Fruit fly (Drosophila melanogaster) whole organism: ENCODE results near the gene dsd.

Experiments used
- CG8478 ChIP-seq: fragments of >200 bp; optimal IDR thresholded peaks from 2 replicates; lab custom pipeline; 2018; ENCODE audit warnings: inconsistent platforms
- Dll ChIP-seq: fragments of >200 bp; optimal IDR thresholded peaks from 2 replicates; lab custom pipeline; 2017
- EcR ChIP-seq, 2 experiments: fragments of >200 bp; optimal IDR thresholded peaks; 2 replicates each; lab custom pipeline; 2017; ENCODE audit warnings: missing biosample characterization in 2 of 2, missing genetic modification characterization in 2 of 2, missing genetic modification reagents in 2 of 2
- pan ChIP-seq: fragments of >200 bp; optimal IDR thresholded peaks from 2 replicates; lab custom pipeline; 2017
- psq ChIP-seq: fragments of >200 bp; optimal IDR thresholded peaks from 2 replicates; lab custom pipeline; 2017
- usp ChIP-seq: fragments of >200 bp; optimal IDR thresholded peaks from 2 replicates; lab custom pipeline; 2017; ENCODE audit warnings: missing biosample characterization, missing genetic modification characterization, mixed read lengths

Gene dsd

DNA sequence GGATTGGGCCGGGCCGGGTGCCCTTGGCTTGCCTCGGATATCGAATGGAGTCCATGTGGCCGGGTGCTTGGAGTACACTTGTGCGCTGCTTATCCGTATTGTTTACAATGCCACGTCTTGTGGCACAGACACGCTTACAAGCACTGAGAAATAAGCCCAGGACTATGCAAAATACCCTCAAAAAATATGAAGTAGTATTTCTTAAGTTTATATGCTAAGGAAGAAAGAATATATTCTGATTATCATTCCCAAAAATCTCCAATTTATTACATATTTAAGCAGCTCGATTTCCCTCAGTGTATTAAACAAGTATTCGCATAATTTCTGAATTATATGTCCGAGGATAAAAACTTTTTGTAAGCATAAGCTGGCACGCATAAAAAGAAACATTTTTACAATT is 14.7 kb upstream of the dsd start:
- no peak for TF ChIP-seq CG8478
- no peak for TF ChIP-seq usp
- TF ChIP-seq psq: no peak
- TF ChIP-seq pan: no peak
- no peak for TF ChIP-seq EcR (GFP tag; optimal IDR thresholded peaks at IDR 0.05; lab: Kevin White, UChicago)
- no peak for TF ChIP-seq Dll

DNA sequence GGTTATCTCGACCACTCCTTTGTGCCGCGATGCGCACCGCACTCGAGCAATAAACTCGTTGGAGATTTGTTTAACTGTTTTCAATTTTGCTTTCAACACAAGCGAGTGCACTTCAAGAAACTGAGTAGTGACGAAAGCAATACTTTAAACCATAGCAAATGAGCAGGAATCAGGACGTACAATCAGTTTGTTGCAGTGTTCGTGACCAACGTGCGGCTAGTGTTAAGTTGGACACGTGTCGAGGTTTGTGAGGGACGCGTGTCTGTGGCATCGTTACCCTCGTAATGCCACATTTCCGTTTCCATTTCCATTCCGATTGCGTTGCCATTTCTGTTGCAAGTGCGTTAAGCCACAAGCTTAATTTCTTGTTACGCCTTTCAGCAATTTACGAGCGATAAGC is 9.3 kb upstream of the dsd start:
- TF ChIP-seq pan (no peak), CG8478 (no peak), psq (no peak), Dll (no peak), usp (no peak), EcR (GFP tag; optimal IDR thresholded peaks at IDR 0.05; lab: Kevin White, UChicago) (no peak)

DNA sequence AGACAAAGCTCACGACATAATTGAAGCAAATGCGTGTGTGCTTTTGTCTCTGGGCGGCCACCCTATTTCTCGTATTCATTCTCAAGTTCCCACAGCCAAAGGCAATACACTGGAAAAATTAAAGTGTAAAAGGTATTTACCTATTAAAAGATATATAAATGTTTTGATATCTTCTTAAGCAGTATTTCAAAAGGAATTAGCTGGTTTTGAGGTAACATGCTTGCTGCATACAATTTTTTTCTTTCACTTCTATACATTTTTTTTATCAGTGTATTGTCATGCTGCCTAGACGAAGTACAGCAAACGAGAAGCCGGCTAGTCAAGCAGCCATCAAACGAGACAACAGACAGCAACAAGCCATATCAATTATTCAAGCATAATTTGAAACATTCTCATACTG is 6.6 kb upstream of the dsd start:
- no peak for TF ChIP-seq pan
- TF ChIP-seq EcR (GFP tag; optimal IDR thresholded peaks at IDR 0.05; lab: Kevin White, UChicago): no peak

DNA sequence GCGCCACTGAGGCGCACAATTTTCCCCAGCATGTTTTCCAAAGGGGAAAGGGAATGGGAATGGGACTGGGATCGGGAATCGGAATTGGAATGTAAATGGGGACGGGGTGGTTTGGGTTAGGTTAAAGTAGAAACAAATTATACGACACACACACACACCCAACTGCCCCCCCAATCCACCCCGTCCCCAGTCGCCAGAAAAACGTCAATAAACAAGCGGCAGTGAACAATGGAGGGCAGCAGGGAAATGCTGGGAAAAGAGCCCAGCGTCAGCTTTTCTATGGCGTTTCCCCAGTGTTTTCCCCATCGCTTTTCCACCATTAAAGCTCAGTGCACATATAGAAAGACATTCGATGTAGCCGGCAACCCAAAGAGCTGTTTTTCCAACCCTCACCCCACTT is 3.4 kb upstream of the dsd start:
- no peak for TF ChIP-seq Dll
- TF ChIP-seq EcR (GFP tag; optimal IDR thresholded peaks at IDR 0.05; lab: Kevin White, UChicago): no peak
- TF ChIP-seq CG8478: no peak
- TF ChIP-seq usp: no peak
- TF ChIP-seq pan: no peak
- no peak for TF ChIP-seq psq

DNA sequence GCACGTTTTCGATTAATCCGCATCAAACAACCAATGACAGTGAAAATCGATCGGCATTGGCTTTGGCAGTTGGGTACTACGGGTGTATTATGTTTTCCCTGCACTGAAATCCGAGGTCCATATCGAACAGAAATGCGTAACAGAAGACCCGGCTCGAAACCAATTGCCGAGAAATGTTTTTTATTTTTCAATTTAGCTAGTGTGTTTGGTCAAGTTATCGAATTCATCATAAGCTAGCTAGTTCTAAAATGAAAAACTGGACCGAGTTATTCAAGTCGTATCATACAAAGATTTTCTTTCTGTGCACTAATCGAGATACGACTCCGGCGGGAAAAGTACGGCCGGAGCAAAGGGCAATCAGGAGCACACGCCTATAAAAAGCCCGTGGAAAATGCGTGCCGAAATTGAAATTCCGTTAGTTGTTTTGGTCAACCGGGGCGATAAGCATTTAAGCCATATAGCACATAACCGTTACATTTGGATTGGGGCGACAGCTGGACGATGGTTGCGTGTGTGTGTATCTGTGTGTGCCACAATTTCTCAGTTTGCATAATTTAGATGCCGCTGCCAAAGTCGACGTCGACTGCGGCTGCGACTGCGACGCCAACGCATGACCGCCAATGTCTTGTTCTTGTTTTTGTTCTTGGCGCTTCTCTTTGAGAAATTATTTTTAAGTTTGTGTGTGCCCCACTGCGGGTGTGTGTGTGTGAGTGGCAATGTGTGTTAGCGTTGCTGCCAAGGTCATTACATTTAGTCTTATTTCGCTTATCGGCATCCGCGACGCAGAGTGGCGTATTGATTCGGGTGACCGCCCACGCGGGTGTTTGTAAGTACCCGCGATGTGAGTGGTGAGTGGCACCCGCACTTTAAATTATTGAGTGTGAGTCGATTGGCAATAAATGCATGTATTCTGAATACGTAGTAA is 2.2 kb upstream of the dsd start:
- no peak for TF ChIP-seq CG8478
- no peak for TF ChIP-seq pan
- no peak for TF ChIP-seq Dll
- TF ChIP-seq psq: no peak
- TF ChIP-seq EcR (GFP tag; optimal IDR thresholded peaks at IDR 0.05; lab: Kevin White, UChicago): no peak
- no peak for TF ChIP-seq usp

DNA sequence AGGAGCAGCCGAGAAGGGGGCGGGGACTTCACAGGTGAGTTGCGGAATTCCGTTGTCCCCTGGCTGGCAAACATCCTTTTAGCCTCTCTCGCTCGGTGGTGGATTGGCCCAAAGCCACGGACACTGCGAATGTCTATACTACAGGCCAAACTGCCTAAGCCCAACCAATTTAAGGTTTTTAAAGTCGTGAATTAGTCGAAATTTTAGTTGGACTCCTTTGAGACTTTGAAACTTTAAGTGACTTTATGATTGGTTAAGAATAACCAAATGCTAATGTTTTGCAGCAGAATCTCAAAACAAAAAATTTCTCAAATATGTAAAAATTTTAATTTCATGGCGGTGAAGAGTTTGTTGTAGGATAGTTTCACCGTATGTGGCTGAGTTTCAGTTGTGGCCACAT is 1.3 kb upstream of the dsd start:
- TF ChIP-seq psq: no peak

DNA sequence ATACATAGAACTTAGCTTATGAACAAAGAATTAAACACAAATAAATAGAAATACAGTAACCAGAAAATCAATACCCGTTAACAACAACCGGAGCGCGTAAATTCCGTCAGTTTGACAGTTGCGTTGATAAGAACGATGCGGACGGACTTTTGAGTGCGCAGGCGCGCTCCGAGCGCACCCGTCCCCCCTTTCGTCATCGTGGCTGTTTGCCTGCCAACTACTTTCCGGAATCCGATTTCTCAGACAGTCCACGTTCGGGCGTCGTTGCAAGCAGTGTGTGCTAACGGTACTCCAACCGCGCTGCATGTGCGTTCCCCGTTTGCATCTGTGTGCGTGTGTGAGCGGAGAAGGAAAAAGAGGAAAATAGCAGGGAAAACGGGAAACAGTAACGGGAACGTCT is 804 bp upstream of the dsd start:
- TF ChIP-seq pan (no peak), CG8478 (no peak), Dll (no peak), psq (no peak), usp (no peak), EcR (GFP tag; optimal IDR thresholded peaks at IDR 0.05; lab: Kevin White, UChicago) (no peak)

DNA sequence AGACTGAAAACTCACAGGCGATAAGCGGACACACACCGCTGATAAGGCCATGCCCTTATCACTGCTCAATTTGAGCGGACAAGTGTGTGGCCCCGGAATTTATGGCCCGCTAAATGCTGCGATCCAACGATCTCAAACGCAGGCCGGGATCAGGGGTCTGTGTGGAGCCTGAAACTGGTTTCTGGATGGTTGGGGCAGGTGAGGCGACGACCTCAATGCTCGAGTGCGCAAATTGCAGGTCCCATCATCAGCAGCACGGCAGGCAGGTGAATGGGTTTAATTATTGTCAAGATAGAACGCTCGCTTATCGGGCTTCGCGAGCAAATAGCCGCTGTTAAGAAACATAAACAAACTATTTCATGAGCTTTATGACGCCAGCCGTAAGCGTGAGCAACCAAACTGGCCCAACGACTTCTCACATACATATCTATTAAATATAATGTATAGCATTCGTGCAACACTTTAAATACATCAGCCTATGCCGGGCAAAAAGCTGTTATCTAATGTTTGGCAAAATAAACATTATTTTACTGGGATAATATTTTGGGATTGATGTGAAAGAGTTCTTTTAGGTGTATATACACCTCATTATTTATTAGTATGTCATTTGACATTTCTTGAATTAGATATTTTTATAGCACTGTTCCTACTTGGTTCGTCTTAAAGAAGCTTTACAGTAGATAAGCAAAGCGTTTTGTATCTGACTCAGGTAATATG is 1.5 kb downstream of the dsd start:
- TF ChIP-seq psq: no peak
- TF ChIP-seq usp: no peak
- TF ChIP-seq EcR (GFP tag; optimal IDR thresholded peaks at IDR 0.05; lab: Kevin White, UChicago): no peak
- no peak for TF ChIP-seq CG8478
- no peak for TF ChIP-seq Dll
- no peak for TF ChIP-seq pan

DNA sequence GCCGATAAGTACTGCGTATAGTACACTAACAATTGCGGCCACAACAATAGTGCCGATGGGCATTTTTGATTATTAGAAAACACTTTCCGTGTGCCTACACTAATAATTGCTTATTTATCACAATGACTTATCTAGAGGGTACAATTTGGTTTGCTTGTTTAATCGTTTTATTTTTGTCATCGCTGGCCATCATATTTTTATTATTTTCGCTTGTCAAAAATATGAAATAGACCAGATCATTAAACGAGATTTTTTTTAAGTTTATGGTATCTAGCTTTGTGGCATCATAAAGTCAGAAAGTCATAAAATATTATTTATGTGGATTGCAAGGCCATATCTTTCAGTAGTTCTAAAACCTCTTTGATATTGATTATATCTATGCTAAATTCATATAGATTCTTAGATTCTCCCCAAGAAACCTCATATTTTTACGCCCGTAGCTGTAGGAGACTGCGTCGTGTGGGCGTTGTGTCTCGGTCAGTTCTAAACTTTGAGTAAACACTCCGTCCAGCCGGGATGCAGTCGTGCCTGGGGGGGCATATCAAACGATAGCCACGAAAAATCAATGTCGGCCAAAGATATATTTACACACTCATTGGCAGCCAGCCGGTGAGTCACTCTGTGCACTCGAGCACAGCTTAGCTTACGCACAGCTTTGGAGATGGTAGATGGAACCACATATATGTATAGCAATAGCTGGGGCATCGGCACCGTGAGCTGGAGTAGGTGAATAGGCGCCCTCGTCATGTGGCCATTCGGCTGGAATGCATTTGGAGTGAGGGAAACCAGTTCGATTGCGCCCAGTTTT is 2.4 kb downstream of the dsd start:
- no peak for TF ChIP-seq usp
- TF ChIP-seq EcR (GFP tag; optimal IDR thresholded peaks at IDR 0.05; lab: Kevin White, UChicago): no peak
- TF ChIP-seq pan: no peak

DNA sequence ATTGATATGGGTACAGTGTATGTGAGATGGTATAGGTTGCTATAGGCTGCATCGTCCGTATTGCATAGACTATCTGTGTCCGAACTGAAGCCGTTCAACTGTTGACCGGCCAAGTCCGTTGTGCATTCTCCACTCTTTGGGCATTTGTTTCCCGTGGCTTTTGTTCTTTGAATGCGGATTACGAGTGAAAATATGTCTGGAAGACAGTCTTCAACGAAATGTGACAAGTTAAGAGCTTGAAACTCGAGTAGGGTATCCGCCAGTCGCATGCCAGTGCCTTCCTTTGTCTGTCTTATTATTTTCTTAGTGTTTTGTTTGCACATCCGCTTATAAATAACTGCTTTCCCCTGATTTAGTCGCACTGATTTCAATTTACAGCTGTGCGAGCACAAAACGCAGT is 3.5 kb downstream of the dsd start:
- TF ChIP-seq pan: no peak
- no peak for TF ChIP-seq psq
- TF ChIP-seq Dll: no peak
- TF ChIP-seq CG8478: no peak
- TF ChIP-seq EcR (GFP tag; optimal IDR thresholded peaks at IDR 0.05; lab: Kevin White, UChicago): no peak
- TF ChIP-seq usp: no peak

DNA sequence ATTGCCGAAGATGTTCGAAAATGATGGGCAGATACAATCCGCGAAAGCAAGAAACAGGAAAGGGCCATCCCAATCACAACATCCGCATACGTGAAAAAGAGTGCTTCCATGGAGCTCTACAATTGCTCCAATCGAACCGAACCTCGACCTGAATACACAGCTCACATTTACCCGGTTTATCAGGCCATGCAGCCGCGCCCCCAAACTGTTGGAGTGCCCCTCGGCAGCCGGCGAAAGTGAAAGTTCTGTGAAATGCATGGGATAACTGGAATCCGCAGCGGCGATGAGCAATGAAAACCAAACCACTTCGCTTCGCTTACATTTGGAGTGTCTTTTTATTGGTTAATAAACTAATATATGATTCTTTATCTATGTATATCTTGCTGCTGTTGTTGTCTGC is 9.9 kb downstream of the dsd start:
- TF ChIP-seq EcR (GFP tag; optimal IDR thresholded peaks at IDR 0.05; lab: Kevin White, UChicago): no peak
- TF ChIP-seq psq: no peak
- no peak for TF ChIP-seq usp
- TF ChIP-seq Dll: no peak
- no peak for TF ChIP-seq pan
- TF ChIP-seq CG8478: no peak

DNA sequence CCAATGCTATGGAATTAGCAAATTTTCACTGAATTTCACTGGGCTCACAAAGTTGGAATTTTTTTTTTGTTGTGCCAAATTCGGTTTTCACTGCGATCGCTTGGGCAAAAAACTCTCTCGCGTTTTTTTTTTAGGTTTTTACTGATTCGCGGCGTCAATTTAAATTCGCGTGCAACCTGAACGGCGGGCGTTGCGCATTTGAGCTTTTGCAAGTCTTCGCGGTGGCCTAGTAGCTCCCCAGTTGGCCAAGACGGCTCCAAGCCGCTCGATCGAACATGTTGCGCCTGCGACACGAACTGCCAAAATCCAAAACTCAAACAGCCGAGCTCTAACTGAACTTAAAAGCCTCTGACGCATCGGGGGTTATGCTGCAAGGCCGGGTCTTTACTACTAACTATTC is 11.2 kb downstream of the dsd start, which contains the start of gene CG5639:
Gene CG5639 (minus strand): TSS at position 152 of the 400 bp plus-strand sequence.
- TF ChIP-seq EcR (GFP tag; optimal IDR thresholded peaks at IDR 0.05; lab: Kevin White, UChicago) (no peak), psq (no peak), usp (no peak), Dll (no peak), CG8478 (no peak), pan (no peak)

DNA sequence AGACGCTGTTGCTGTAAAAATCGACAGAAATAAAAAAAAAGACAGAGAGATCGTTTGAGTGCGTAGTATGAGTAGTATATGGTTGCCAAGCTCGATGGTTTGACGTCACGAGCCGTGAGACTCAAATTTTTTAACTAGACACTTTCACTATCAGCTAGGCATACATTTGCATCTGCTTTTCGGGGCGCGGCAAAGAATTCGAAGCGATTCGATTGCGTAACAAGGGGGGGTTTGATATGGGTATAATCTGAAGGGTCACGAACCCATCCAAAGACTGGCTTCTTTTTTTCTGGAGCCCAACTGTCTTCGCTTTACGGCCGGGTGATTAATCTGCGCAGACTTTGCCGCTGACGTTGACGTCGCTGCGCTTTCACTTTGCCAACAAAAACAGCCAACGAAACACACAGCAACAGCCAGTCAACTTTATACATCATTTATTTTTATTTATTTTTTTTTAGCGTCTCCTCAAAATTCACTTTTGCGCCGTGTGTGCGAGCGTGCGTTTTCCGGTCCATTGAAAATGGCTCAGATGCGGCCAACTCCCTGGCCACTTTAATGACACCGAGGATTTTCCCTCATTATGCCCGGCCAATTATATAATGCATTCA is 13.5 kb downstream of the dsd start:
- TF ChIP-seq Dll: no peak
